Worm (Caenorhabditis elegans) whole organism, L2 larva: ENCODE measurements around the gene flp-16.

Experiments
- F13H6.1 ChIP-seq: sonication (generic microtip); optimal IDR thresholded peaks from 2 replicates; lab custom pipeline; 2016; ENCODE audit warnings: missing genetic modification characterization, missing compliant biosample characterization
- R02D3.7 ChIP-seq: fragments of 150-350 bp; optimal IDR thresholded peaks from 2 replicates; lab custom pipeline; 2014; ENCODE audit warnings: missing biosample characterization, missing genetic modification characterization
- Y55F3AM.14 ChIP-seq: fragments of 200-800 bp; sonication (Bioruptor generic); optimal IDR thresholded peaks from 2 replicates; lab custom pipeline; 2018; ENCODE audit warnings: mild to moderate bottlenecking, missing genetic modification characterization, missing compliant biosample characterization
- ZK546.5 ChIP-seq: sonication (generic microtip); optimal IDR thresholded peaks from 2 replicates; lab custom pipeline; 2017; ENCODE audit warnings: missing biosample characterization, missing genetic modification characterization
- aly-2 ChIP-seq: fragments of 150-350 bp; optimal IDR thresholded peaks from 2 replicates; lab custom pipeline; 2014; ENCODE audit warnings: missing biosample characterization, missing genetic modification characterization
- ama-1 ChIP-seq: fragments of 150-350 bp; optimal IDR thresholded peaks from 2 replicates; lab custom pipeline; 2018; ENCODE audit warnings: inconsistent platforms
- blmp-1 ChIP-seq: sonication (generic microtip); optimal IDR thresholded peaks from 2 replicates; lab custom pipeline; 2017; ENCODE audit warnings: missing genetic modification characterization, mild to moderate bottlenecking, missing compliant biosample characterization, antibody characterized with exemption, moderate library complexity; ENCODE audit not compliant: insufficient read depth
- ceh-16 ChIP-seq: fragments of 150-350 bp; optimal IDR thresholded peaks from 2 replicates; lab custom pipeline; 2014; ENCODE audit warnings: missing biosample characterization, missing genetic modification characterization
- ceh-82 ChIP-seq: fragments of 150-350 bp; optimal IDR thresholded peaks from 2 replicates; lab custom pipeline; 2014; ENCODE audit warnings: missing biosample characterization, missing genetic modification characterization
- crh-2 ChIP-seq: sonication (generic microtip); optimal IDR thresholded peaks from 2 replicates; lab custom pipeline; 2017; ENCODE audit warnings: missing biosample characterization, missing genetic modification characterization
- dmd-4 ChIP-seq: sonication (generic microtip); optimal IDR thresholded peaks from 2 replicates; lab custom pipeline; 2017; ENCODE audit warnings: missing biosample characterization, missing genetic modification characterization
- egl-27 ChIP-seq: sonication (generic microtip); optimal IDR thresholded peaks from 3 replicates; lab custom pipeline; 2017; ENCODE audit warnings: missing biosample characterization, missing genetic modification reagents, missing genetic modification characterization
- elt-1 ChIP-seq: fragments of 150-350 bp; optimal IDR thresholded peaks from 2 replicates; lab custom pipeline; 2014; ENCODE audit warnings: missing biosample characterization, missing genetic modification characterization
- elt-3 ChIP-seq: sonication (generic microtip); optimal IDR thresholded peaks from 2 replicates; lab custom pipeline; 2017; ENCODE audit warnings: missing biosample characterization, missing genetic modification characterization
- fos-1 ChIP-seq: fragments of 150-350 bp; optimal IDR thresholded peaks from 2 replicates; lab custom pipeline; 2014; ENCODE audit warnings: missing biosample characterization, missing genetic modification characterization
- gmeb-1 ChIP-seq: fragments of 150-350 bp; optimal IDR thresholded peaks from 2 replicates; lab custom pipeline; 2014; ENCODE audit warnings: missing biosample characterization, missing genetic modification characterization
- lin-11 ChIP-seq: fragments of 150-350 bp; sonication (generic microtip); optimal IDR thresholded peaks from 2 replicates; lab custom pipeline; 2014; ENCODE audit warnings: missing biosample characterization, missing genetic modification characterization, inconsistent platforms, mixed read lengths
- lin-13 ChIP-seq: fragments of 150-350 bp; optimal IDR thresholded peaks from 2 replicates; lab custom pipeline; 2014; ENCODE audit warnings: missing biosample characterization, missing genetic modification reagents, missing genetic modification characterization
- lsy-2 ChIP-seq, 2 experiments: fragments of 150-350 bp in 1 of 2; sonication (generic microtip) in 1 of 2; optimal IDR thresholded peaks; 2 replicates each; lab custom pipeline; 2014 to 2017; ENCODE audit warnings: missing biosample characterization in 2 of 2, missing genetic modification characterization in 2 of 2
- mab-5 ChIP-seq: fragments of 150-350 bp; optimal IDR thresholded peaks from 2 replicates; lab custom pipeline; 2014; ENCODE audit warnings: missing biosample characterization, missing genetic modification characterization
- mbf-1 ChIP-seq: sonication (generic microtip); optimal IDR thresholded peaks from 2 replicates; lab custom pipeline; 2017; ENCODE audit warnings: missing biosample characterization, missing genetic modification characterization
- nhr-129 ChIP-seq: fragments of 150-350 bp; optimal IDR thresholded peaks from 2 replicates; lab custom pipeline; 2014; ENCODE audit warnings: missing biosample characterization, missing genetic modification characterization
- nhr-23 ChIP-seq: fragments of 150-350 bp; optimal IDR thresholded peaks from 2 replicates; lab custom pipeline; 2014; ENCODE audit warnings: missing biosample characterization, missing genetic modification reagents, missing genetic modification characterization
- nhr-25 ChIP-seq: fragments of 150-350 bp; sonication (generic microtip); optimal IDR thresholded peaks from 3 replicates; lab custom pipeline; 2014; ENCODE audit warnings: missing biosample characterization, missing genetic modification characterization
- nhr-6 ChIP-seq: fragments of 150-350 bp; optimal IDR thresholded peaks from 2 replicates; lab custom pipeline; 2014; ENCODE audit warnings: missing biosample characterization, missing genetic modification characterization
- nhr-77 ChIP-seq: fragments of 150-350 bp; optimal IDR thresholded peaks from 2 replicates; lab custom pipeline; 2014; ENCODE audit warnings: missing biosample characterization, missing genetic modification characterization
- peb-1 ChIP-seq: fragments of 150-350 bp; optimal IDR thresholded peaks from 2 replicates; lab custom pipeline; 2014; ENCODE audit warnings: missing biosample characterization, missing genetic modification characterization
- sem-4 ChIP-seq: fragments of 150-350 bp; optimal IDR thresholded peaks from 2 replicates; lab custom pipeline; 2014; ENCODE audit warnings: missing biosample characterization, missing genetic modification reagents, missing genetic modification characterization
- skn-1 ChIP-seq: sonication (generic microtip); optimal IDR thresholded peaks from 2 replicates; lab custom pipeline; 2017; ENCODE audit warnings: missing biosample characterization, missing genetic modification characterization
- sma-9 ChIP-seq, 2 experiments: fragments of 150-350 bp in 1 of 2; sonication (generic microtip) in 1 of 2; optimal IDR thresholded peaks; 2 replicates each; lab custom pipeline; 2014 to 2016; ENCODE audit warnings: missing genetic modification characterization in 2 of 2, mild to moderate bottlenecking in 1 of 2, missing biosample characterization in 1 of 2, missing compliant biosample characterization in 1 of 2, missing genetic modification reagents in 1 of 2, moderate library complexity in 1 of 2
- snpc-4 ChIP-seq: fragments of 150-350 bp; optimal IDR thresholded peaks from 2 replicates; lab custom pipeline; 2014; ENCODE audit warnings: missing biosample characterization, missing genetic modification characterization
- unc-55 ChIP-seq: fragments of 150-350 bp; sonication (generic microtip); optimal IDR thresholded peaks from 3 replicates; lab custom pipeline; 2014; ENCODE audit warnings: missing biosample characterization, missing genetic modification reagents, missing genetic modification characterization
- unc-62 ChIP-seq: fragments of 150-350 bp; optimal IDR thresholded peaks from 2 replicates; lab custom pipeline; 2014; ENCODE audit warnings: missing biosample characterization, missing genetic modification reagents, missing genetic modification characterization
- zag-1 ChIP-seq: fragments of 150-350 bp; optimal IDR thresholded peaks from 2 replicates; lab custom pipeline; 2014; ENCODE audit warnings: missing biosample characterization, missing genetic modification characterization
- ztf-1 ChIP-seq: fragments of 200-800 bp; sonication (Bioruptor generic); conservative IDR thresholded peaks from 2 replicates; pipeline ENCODE4 v1.3.6; 2022; ENCODE audit warnings: missing genetic modification characterization, missing compliant biosample characterization
- ztf-4 ChIP-seq: fragments of 150-350 bp; optimal IDR thresholded peaks from 2 replicates; lab custom pipeline; 2014; ENCODE audit warnings: missing biosample characterization, missing genetic modification characterization

flp-16 gene

ce11 chrII:13255291-13255690, 20.2 kb downstream of the flp-16 start:
- TF ChIP-seq nhr-23: no peak
- TF ChIP-seq ztf-1: no peak
- no peak for TF ChIP-seq gmeb-1 (tag; lab: Kevin White, UChicago)
- TF ChIP-seq skn-1: no peak
- no peak for TF ChIP-seq egl-27 (tag; lab: Kevin White, UChicago)
- TF ChIP-seq lsy-2 (tag; optimal IDR thresholded peaks at IDR 0.05; lab: Kevin White, UChicago): no peak
- TF ChIP-seq lin-11: no peak
- TF ChIP-seq aly-2 (tag; lab: Kevin White, UChicago): no peak
- no peak for TF ChIP-seq ceh-16 (tag; lab: Kevin White, UChicago)
- TF ChIP-seq lin-13 (GFP tag; lab: Kevin White, UChicago): no peak
- no peak for TF ChIP-seq dmd-4 (tag; lab: Kevin White, UChicago)

- no peak for TF ChIP-seq crh-2 (tag; lab: Kevin White, UChicago)
Measured at ce11 chrII:13260540-13260939, 25.4 kb downstream of the flp-16 start.

ce11 chrII:13267305-13267704, 32.2 kb downstream of the flp-16 start:
- TF ChIP-seq ceh-16 (tag; lab: Kevin White, UChicago): no peak
- no peak for TF ChIP-seq blmp-1 (tag; lab: Kevin White, UChicago)
- no peak for TF ChIP-seq nhr-23
- no peak for TF ChIP-seq sem-4
- no peak for TF ChIP-seq fos-1 (tag; lab: Kevin White, UChicago)
- no peak for TF ChIP-seq nhr-6 (tag; lab: Kevin White, UChicago)
- TF ChIP-seq R02D3.7 (tag; lab: Kevin White, UChicago): no peak

- TF ChIP-seq R02D3.7 (tag; lab: Kevin White, UChicago) (no peak), ztf-4 (tag; lab: Kevin White, UChicago) (no peak), sma-9 (GFP tag; optimal IDR thresholded peaks at IDR 0.05; lab: Kevin White, UChicago) (no peak), sma-9 (tag; optimal IDR thresholded peaks at IDR 0.05; lab: Kevin White, UChicago) (no peak), nhr-6 (tag; lab: Kevin White, UChicago) (no peak), nhr-129 (tag; lab: Kevin White, UChicago) (no peak), unc-62 (GFP tag; lab: Kevin White, UChicago) (no peak), skn-1 (no peak), mbf-1 (tag; lab: Kevin White, UChicago) (no peak), elt-3 (tag; lab: Kevin White, UChicago) (no peak), Y55F3AM.14 (no peak), blmp-1 (tag; lab: Kevin White, UChicago) (no peak), nhr-77 (tag; lab: Kevin White, UChicago) (no peak)
Measured at ce11 chrII:13270776-13271175, 35.7 kb downstream of the flp-16 start, which contains the start of gene Y48C3A.5. TSS of gene Y48C3A.5 (plus strand) at chrII:13271076.

ce11 chrII:13278214-13278613, 43.1 kb downstream of the flp-16 start:
- TF ChIP-seq elt-1 (no peak), blmp-1 (tag; lab: Kevin White, UChicago) (no peak), lin-11 (no peak), ZK546.5 (tag; lab: Kevin White, UChicago) (no peak), nhr-77 (tag; lab: Kevin White, UChicago) (no peak), nhr-23 (no peak), zag-1 (tag; lab: Kevin White, UChicago) (no peak), crh-2 (tag; lab: Kevin White, UChicago) (no peak), dmd-4 (tag; lab: Kevin White, UChicago) (no peak), ceh-16 (tag; lab: Kevin White, UChicago) (no peak), gmeb-1 (tag; lab: Kevin White, UChicago) (no peak), F13H6.1 (no peak)

- TF ChIP-seq gmeb-1 (tag; lab: Kevin White, UChicago) (no peak), Y55F3AM.14 (no peak), nhr-129 (tag; lab: Kevin White, UChicago) (no peak), ceh-82 (no peak), sem-4 (no peak), skn-1 (no peak), ama-1 (lab: Kevin White, UChicago) (no peak), nhr-6 (tag; lab: Kevin White, UChicago) (no peak), crh-2 (tag; lab: Kevin White, UChicago) (no peak), unc-55 (GFP tag; lab: Kevin White, UChicago) (no peak), sma-9 (GFP tag; optimal IDR thresholded peaks at IDR 0.05; lab: Kevin White, UChicago) (no peak), sma-9 (tag; optimal IDR thresholded peaks at IDR 0.05; lab: Kevin White, UChicago) (no peak), blmp-1 (tag; lab: Kevin White, UChicago) (no peak), nhr-25 (tag; lab: Kevin White, UChicago) (no peak), mab-5 (tag; lab: Kevin White, UChicago) (no peak), nhr-23 (no peak), lin-13 (GFP tag; lab: Kevin White, UChicago) (no peak), snpc-4 (tag; lab: Kevin White, UChicago) (no peak), ceh-16 (tag; lab: Kevin White, UChicago) (no peak), peb-1 (tag; lab: Kevin White, UChicago) (no peak)
Measured at ce11 chrII:13278716-13279115, 43.6 kb downstream of the flp-16 start.
